Fruit fly (Drosophila melanogaster) whole organism, prepupa: Measurements from ENCODE around the gene Pdxk.

Experiments used
- Blimp-1 ChIP-seq: fragments of 200-800 bp; sonication (Bioruptor generic); optimal IDR thresholded peaks from 3 replicates; lab custom pipeline; 2017; ENCODE audit warnings: missing biosample characterization, missing genetic modification characterization, mild to moderate bottlenecking, moderate library complexity, missing genetic modification reagents
- CG10669 ChIP-seq: fragments of 200-800 bp; sonication (Bioruptor generic); optimal IDR thresholded peaks from 3 replicates; lab custom pipeline; 2018; ENCODE audit warnings: missing biosample characterization, mild to moderate bottlenecking, missing genetic modification characterization, moderate library complexity
- CG11294 ChIP-seq: fragments of 200-800 bp; sonication (Bioruptor generic); IDR thresholded peaks from 2 replicates; pipeline ENCODE4 v1.3.6; 2022; ENCODE audit warnings: missing biosample characterization, missing genetic modification characterization
- CG11762 ChIP-seq: fragments of 200-800 bp; sonication (Bioruptor generic); optimal IDR thresholded peaks from 3 replicates; lab custom pipeline; 2016; ENCODE audit warnings: missing biosample characterization, missing genetic modification characterization; ENCODE audit not compliant: insufficient read depth
- CG1621 ChIP-seq: fragments of 200-800 bp; sonication (Bioruptor generic); optimal IDR thresholded peaks from 3 replicates; lab custom pipeline; 2018; ENCODE audit warnings: missing biosample characterization, mild to moderate bottlenecking, missing genetic modification characterization
- CG16779 ChIP-seq: fragments of 200-800 bp; sonication (Bioruptor generic); optimal IDR thresholded peaks from 3 replicates; lab custom pipeline; 2017; ENCODE audit warnings: missing biosample characterization, mild to moderate bottlenecking, missing genetic modification characterization
- CG3032 ChIP-seq: fragments of 200-800 bp; optimal IDR thresholded peaks from 2 replicates; lab custom pipeline; 2019; ENCODE audit warnings: missing biosample characterization, mild to moderate bottlenecking, missing genetic modification characterization, moderate library complexity
- CG31627 ChIP-seq: fragments of 200-800 bp; sonication (Bioruptor generic); optimal IDR thresholded peaks from 3 replicates; lab custom pipeline; 2016; ENCODE audit warnings: missing biosample characterization, missing genetic modification characterization
- CG32006 ChIP-seq: fragments of 200-800 bp; sonication (Bioruptor generic); optimal IDR thresholded peaks from 3 replicates; lab custom pipeline; 2017; ENCODE audit warnings: missing biosample characterization, mild to moderate bottlenecking, missing genetic modification characterization
- CG34406 ChIP-seq: fragments of 200-800 bp; sonication (Bioruptor generic); optimal IDR thresholded peaks from 3 replicates; lab custom pipeline; 2016; ENCODE audit warnings: missing biosample characterization, missing genetic modification characterization
- CG3919 ChIP-seq: fragments of 200-800 bp; sonication (Bioruptor generic); optimal IDR thresholded peaks from 3 replicates; lab custom pipeline; 2016; ENCODE audit warnings: missing biosample characterization, missing genetic modification characterization
- CG4318 ChIP-seq: fragments of 200-800 bp; sonication (Bioruptor generic); optimal IDR thresholded peaks from 3 replicates; lab custom pipeline; 2017; ENCODE audit warnings: missing biosample characterization, mild to moderate bottlenecking, missing genetic modification characterization
- CG6792 ChIP-seq: fragments of 200-800 bp; sonication (Bioruptor generic); optimal IDR thresholded peaks from 3 replicates; lab custom pipeline; 2016; ENCODE audit warnings: missing biosample characterization, missing genetic modification characterization
- CG6808 ChIP-seq: fragments of 200-800 bp; sonication (Bioruptor generic); optimal IDR thresholded peaks from 3 replicates; lab custom pipeline; 2017; ENCODE audit warnings: missing biosample characterization, missing genetic modification characterization, mild to moderate bottlenecking, moderate library complexity, missing genetic modification reagents
- CG6854 ChIP-seq: fragments of 200-800 bp; sonication (Bioruptor generic); optimal IDR thresholded peaks from 2 replicates; lab custom pipeline; 2017; ENCODE audit warnings: missing biosample characterization, mild to moderate bottlenecking, missing genetic modification characterization
- CG8119 ChIP-seq: fragments of 200-800 bp; sonication (Bioruptor generic); IDR thresholded peaks from 3 replicates; pipeline ENCODE4 v1.3.6; 2022; ENCODE audit warnings: missing biosample characterization, missing genetic modification characterization
- CG8319 ChIP-seq: fragments of 200-800 bp; sonication (Bioruptor generic); optimal IDR thresholded peaks from 3 replicates; lab custom pipeline; 2016; ENCODE audit warnings: missing biosample characterization, missing genetic modification characterization
- CG9139 ChIP-seq: fragments of 200-800 bp; sonication (Bioruptor generic); optimal IDR thresholded peaks from 3 replicates; lab custom pipeline; 2017; ENCODE audit warnings: missing biosample characterization, mild to moderate bottlenecking, missing genetic modification characterization
- Eip78C ChIP-seq: fragments of 200-800 bp; sonication (Bioruptor generic); peaks from one replicate; lab custom pipeline; 2016; ENCODE audit warnings: missing biosample characterization, missing genetic modification characterization
- Eip93F ChIP-seq: fragments of 200-800 bp; sonication (Bioruptor generic); optimal IDR thresholded peaks from 2 replicates; lab custom pipeline; 2016; ENCODE audit warnings: missing biosample characterization, mild to moderate bottlenecking, missing genetic modification characterization
- Ets21C ChIP-seq: fragments of 200-800 bp; sonication (Bioruptor generic); optimal IDR thresholded peaks from 3 replicates; lab custom pipeline; 2016; ENCODE audit warnings: missing biosample characterization, missing genetic modification characterization
- Ets96B ChIP-seq: fragments of 200-800 bp; optimal IDR thresholded peaks from 2 replicates; lab custom pipeline; 2019; ENCODE audit warnings: missing biosample characterization, mild to moderate bottlenecking, missing genetic modification characterization, moderate library complexity
- Gug ChIP-seq: fragments of 200-800 bp; sonication (Bioruptor generic); IDR thresholded peaks from 2 replicates; pipeline ENCODE4 v1.3.6; 2022; ENCODE audit warnings: missing biosample characterization, missing genetic modification characterization
- Hr38 ChIP-seq: sonication (Bioruptor generic); optimal IDR thresholded peaks from 2 replicates; lab custom pipeline; 2016; ENCODE audit warnings: missing biosample characterization, missing genetic modification characterization
- Hr39 ChIP-seq: fragments of 200-800 bp; sonication (Bioruptor generic); optimal IDR thresholded peaks from 2 replicates; lab custom pipeline; 2016; ENCODE audit warnings: missing biosample characterization, missing genetic modification characterization
- Hr4 ChIP-seq: fragments of 200-800 bp; sonication (Bioruptor generic); optimal IDR thresholded peaks from 3 replicates; lab custom pipeline; 2016; ENCODE audit warnings: missing biosample characterization, missing genetic modification characterization
- Met ChIP-seq: fragments of 200-800 bp; sonication (Bioruptor generic); optimal IDR thresholded peaks from 3 replicates; lab custom pipeline; 2016; ENCODE audit warnings: missing biosample characterization, missing genetic modification characterization
- OdsH ChIP-seq: fragments of 200-800 bp; sonication (Bioruptor generic); optimal IDR thresholded peaks from 3 replicates; lab custom pipeline; 2016; ENCODE audit warnings: missing biosample characterization, missing genetic modification characterization
- Sox102F ChIP-seq: fragments of 200-800 bp; sonication (Bioruptor generic); optimal IDR thresholded peaks from 2 replicates; lab custom pipeline; 2016; ENCODE audit warnings: missing biosample characterization, mild to moderate bottlenecking, missing genetic modification characterization
- Sox14 ChIP-seq: fragments of 200-800 bp; sonication (Bioruptor generic); optimal IDR thresholded peaks from 3 replicates; lab custom pipeline; 2016; ENCODE audit warnings: missing biosample characterization, missing genetic modification characterization
- Sox15 ChIP-seq: fragments of 200-800 bp; sonication (Bioruptor generic); optimal IDR thresholded peaks from 3 replicates; lab custom pipeline; 2016; ENCODE audit warnings: missing biosample characterization, missing genetic modification characterization
- achi ChIP-seq: fragments of 200-800 bp; sonication (Bioruptor generic); optimal IDR thresholded peaks from 3 replicates; lab custom pipeline; 2016; ENCODE audit warnings: missing biosample characterization, missing genetic modification characterization
- acj6 ChIP-seq: fragments of 200-800 bp; sonication (Bioruptor generic); optimal IDR thresholded peaks from 3 replicates; lab custom pipeline; 2016; ENCODE audit warnings: missing biosample characterization, missing genetic modification characterization
- cyc ChIP-seq: fragments of 200-800 bp; sonication (Bioruptor generic); optimal IDR thresholded peaks from 3 replicates; lab custom pipeline; 2016; ENCODE audit warnings: missing biosample characterization, missing genetic modification characterization
- dac ChIP-seq: fragments of 200-800 bp; sonication (Bioruptor generic); optimal IDR thresholded peaks from 2 replicates; lab custom pipeline; 2017; ENCODE audit warnings: missing biosample characterization, mild to moderate bottlenecking, missing genetic modification characterization
- dsx ChIP-seq: fragments of 200-800 bp; optimal IDR thresholded peaks from 3 replicates; lab custom pipeline; 2019; ENCODE audit warnings: missing biosample characterization, mild to moderate bottlenecking, missing genetic modification characterization, moderate library complexity; ENCODE audit not compliant: poor library complexity, severe bottlenecking
- esn ChIP-seq: fragments of 200-800 bp; sonication (Bioruptor generic); optimal IDR thresholded peaks from 2 replicates; lab custom pipeline; 2016; ENCODE audit warnings: missing biosample characterization, mild to moderate bottlenecking, missing genetic modification characterization, moderate library complexity
- fd59A ChIP-seq: fragments of 200-800 bp; sonication (Bioruptor generic); optimal IDR thresholded peaks from 2 replicates; lab custom pipeline; 2017; ENCODE audit warnings: missing biosample characterization, mild to moderate bottlenecking, missing genetic modification characterization, missing genetic modification reagents
- fd85E ChIP-seq: fragments of 200-800 bp; sonication (Bioruptor generic); optimal IDR thresholded peaks from 3 replicates; lab custom pipeline; 2016; ENCODE audit warnings: missing biosample characterization, missing genetic modification characterization
- fkh ChIP-seq: fragments of 200-800 bp; sonication (Bioruptor generic); optimal IDR thresholded peaks from 3 replicates; lab custom pipeline; 2017; ENCODE audit warnings: missing biosample characterization, mild to moderate bottlenecking, missing genetic modification characterization, moderate library complexity
- net ChIP-seq: fragments of 200-800 bp; sonication (Bioruptor generic); optimal IDR thresholded peaks from 3 replicates; lab custom pipeline; 2016; ENCODE audit warnings: missing biosample characterization, missing genetic modification characterization
- pdm3 ChIP-seq: fragments of 200-800 bp; sonication (Bioruptor generic); optimal IDR thresholded peaks from 3 replicates; lab custom pipeline; 2016; ENCODE audit warnings: missing biosample characterization, missing genetic modification characterization
- salr ChIP-seq, 2 experiments: fragments of 200-800 bp; sonication (Bioruptor generic); optimal IDR thresholded peaks; 3 replicates each; lab custom pipeline; 2016 to 2018; ENCODE audit warnings: missing biosample characterization in 2 of 2, missing genetic modification characterization in 2 of 2, mild to moderate bottlenecking in 1 of 2
- spab ChIP-seq: fragments of 200-800 bp; sonication (Bioruptor generic); optimal IDR thresholded peaks from 2 replicates; lab custom pipeline; 2017; ENCODE audit warnings: missing biosample characterization, mild to moderate bottlenecking, missing genetic modification characterization, missing genetic modification reagents
- ss ChIP-seq, 2 experiments: fragments of 200-800 bp; sonication (Bioruptor generic); optimal IDR thresholded peaks; 2 replicates in 1 of 2; 3 replicates in 1 of 2; lab custom pipeline; 2017 to 2018; ENCODE audit warnings: mild to moderate bottlenecking in 2 of 2, missing biosample characterization in 2 of 2, missing genetic modification characterization in 2 of 2, moderate library complexity in 1 of 2
- svp ChIP-seq: fragments of 200-800 bp; sonication (Bioruptor generic); peaks from one replicate; lab custom pipeline; 2016; ENCODE audit warnings: missing biosample characterization, missing genetic modification characterization
- topi ChIP-seq: fragments of 200-800 bp; sonication (Bioruptor generic); optimal IDR thresholded peaks from 3 replicates; lab custom pipeline; 2016; ENCODE audit warnings: missing biosample characterization, missing genetic modification characterization
- vri ChIP-seq: fragments of 200-800 bp; sonication (Bioruptor generic); optimal IDR thresholded peaks from 3 replicates; lab custom pipeline; 2016; ENCODE audit warnings: missing biosample characterization, mild to moderate bottlenecking, missing genetic modification characterization

The Pdxk gene

DNA sequence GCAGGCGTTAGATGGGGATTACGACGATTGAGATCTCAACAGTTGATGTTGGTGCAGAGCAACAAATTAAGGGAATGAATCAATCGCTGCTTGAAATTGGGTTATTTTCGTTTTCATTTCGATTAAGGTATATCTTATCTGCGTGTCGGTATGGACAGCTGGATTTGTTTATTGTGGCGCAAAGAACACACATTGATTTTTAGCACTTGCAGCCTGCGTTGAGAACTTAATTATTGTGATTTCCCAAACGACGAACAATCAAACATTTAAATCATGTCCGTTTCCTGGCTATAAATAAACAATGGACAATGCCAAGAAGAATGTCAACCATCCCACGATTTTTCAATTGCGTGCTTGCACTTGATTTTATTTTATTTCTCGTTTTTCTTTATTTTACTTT, 37.9 kb downstream of the Pdxk start:
- TF ChIP-seq CG11762 (no peak), Hr39 (GFP tag; lab: Kevin White, UChicago) (no peak), fd85E (GFP tag; lab: Kevin White, UChicago) (no peak), Hr4 (GFP tag; lab: Kevin White, UChicago) (no peak), Sox14 (no peak), net (GFP tag; lab: Kevin White, UChicago) (no peak), Ets21C (no peak), CG3919 (GFP tag; lab: Kevin White, UChicago) (no peak), Sox102F (GFP tag; lab: Kevin White, UChicago) (no peak)
- TF ChIP-seq, all 60 proteins: peak for 0

DNA sequence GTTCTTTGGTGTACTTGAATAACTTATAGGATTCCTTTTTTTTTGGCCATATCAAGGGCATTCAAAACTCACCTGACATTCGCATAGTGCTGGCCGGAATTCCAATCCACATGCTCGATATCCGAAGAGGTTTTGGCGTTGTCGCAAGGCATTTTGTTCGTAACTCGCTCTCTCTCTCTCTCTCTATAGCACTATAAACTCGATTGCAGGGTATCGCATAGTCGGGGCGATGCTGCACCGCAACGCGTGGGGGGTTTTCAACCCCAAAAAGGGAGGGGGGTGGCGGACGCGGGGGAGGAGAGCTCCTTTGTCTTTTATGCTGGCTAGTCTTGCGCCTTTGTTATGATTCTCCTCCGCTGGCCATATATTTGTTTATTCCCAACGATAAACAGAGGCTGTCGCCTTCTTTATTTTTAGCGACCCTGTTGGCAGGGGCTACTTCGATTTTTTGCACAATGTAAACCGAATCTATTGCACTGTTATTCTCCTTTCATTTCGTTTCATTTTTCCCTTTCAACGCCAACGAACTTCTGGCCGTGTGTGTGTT, 38.4 kb downstream of the Pdxk start:
- TF ChIP-seq esn (GFP tag; lab: Kevin White, UChicago) (no peak), fkh (no peak), Blimp-1 (no peak), Eip93F (GFP tag; lab: Kevin White, UChicago) (no peak), CG9139 (GFP tag; lab: Kevin White, UChicago) (no peak), Sox14 (peak; percentile 19), CG32006 (GFP tag; lab: Kevin White, UChicago) (no peak), Eip78C (GFP tag; lab: Kevin White, UChicago) (peak; percentile 50), Ets96B (peak; percentile 8), CG6854 (no peak), Hr38 (GFP tag; lab: Kevin White, UChicago) (no peak), CG6808 (peak; percentile 5), pdm3 (GFP tag; lab: Kevin White, UChicago) (no peak), CG3919 (GFP tag; lab: Kevin White, UChicago) (peak; percentile 57), CG31627 (no peak), acj6 (GFP tag; lab: Kevin White, UChicago) (no peak), CG11294 (GFP tag; lab: Robert Waterston, UW) (peak; percentile 39), Gug (GFP tag; lab: Robert Waterston, UW) (no peak), Sox15 (GFP tag; lab: Kevin White, UChicago) (no peak), CG6792 (GFP tag; lab: Kevin White, UChicago) (no peak), OdsH (GFP tag; lab: Kevin White, UChicago) (peak; percentile 21), topi (no peak), Met (GFP tag; lab: Kevin White, UChicago) (no peak), CG16779 (tag; lab: Kevin White, UChicago) (no peak), Sox102F (GFP tag; lab: Kevin White, UChicago) (no peak), achi (GFP tag; lab: Kevin White, UChicago) (no peak), ss (GFP tag; optimal IDR thresholded peaks at IDR 0.05; lab: Kevin White, UChicago) (peak; percentile 24 to 25), CG3032 (tag; lab: Kevin White, UChicago) (peak; percentile 39), fd85E (GFP tag; lab: Kevin White, UChicago) (no peak), CG34406 (GFP tag; lab: Kevin White, UChicago) (no peak), CG11762 (no peak), CG4318 (GFP tag; lab: Kevin White, UChicago) (no peak), Hr39 (GFP tag; lab: Kevin White, UChicago) (no peak), CG1621 (tag; lab: Kevin White, UChicago) (peak; percentile 8), fd59A (GFP tag; lab: Kevin White, UChicago) (no peak), CG8119 (0 out of 3 replicates have a peak, but pooled peaks have one; percentile 25), CG8319 (GFP tag; lab: Kevin White, UChicago) (no peak), cyc (GFP tag; lab: Kevin White, UChicago) (peak; percentile 16), spab (GFP tag; lab: Kevin White, UChicago) (peak; percentile 14), vri (GFP tag; lab: Kevin White, UChicago) (no peak), salr (GFP tag; optimal IDR thresholded peaks at IDR 0.05; lab: Kevin White, UChicago) (peak in 1 of 2 experiments; percentile 12), CG10669 (GFP tag; lab: Kevin White, UChicago) (peak; percentile 21), Ets21C (no peak), dac (GFP tag; lab: Kevin White, UChicago) (no peak), svp (GFP tag; lab: Kevin White, UChicago) (no peak), dsx (no peak), net (GFP tag; lab: Kevin White, UChicago) (peak; percentile 6)
